Fruit fly (Drosophila melanogaster) S2 (cell line): ENCODE results near the gene CG14326.

ENCODE experiments used
- CG8478 ChIP-seq: fragments of >200 bp; optimal IDR thresholded peaks from 2 replicates; lab custom pipeline; 2018
- CTCF ChIP-seq, 2 experiments: fragments of >200 bp; optimal IDR thresholded peaks; 2 replicates each; lab custom pipeline; 2018

- TF ChIP-seq CTCF (optimal IDR thresholded peaks at IDR 0.05; lab: Kevin White, UChicago) (no peak), CG8478 (lab: Kevin White, UChicago) (no peak)
Observed at dm6 chr3R:17601866-17602265, 17.0 kb upstream of the CG14326 start.
